Fruit fly (Drosophila melanogaster) whole organism, embryonic: ENCODE data around the gene CG5172.
A peak's percentile ranks its signal among the peaks of the same experiment; 100 is the strongest.

Source experiments
- Abd-B ChIP-seq: fragments of 200-800 bp; sonication (Bioruptor generic); optimal IDR thresholded peaks from 2 replicates; lab custom pipeline; 2018; ENCODE audit warnings: missing biosample characterization, mild to moderate bottlenecking, missing genetic modification characterization, moderate library complexity
- Bgb ChIP-seq: fragments of 200-800 bp; sonication (Bioruptor generic); IDR thresholded peaks from 2 replicates; pipeline ENCODE4 v1.3.6; 2022; ENCODE audit warnings: missing biosample characterization, missing genetic modification characterization; ENCODE audit not compliant: partially characterized antibody
- Blimp-1 ChIP-seq: fragments of 200-800 bp; sonication (Bioruptor generic); optimal IDR thresholded peaks from 3 replicates; lab custom pipeline; 2018; ENCODE audit warnings: missing biosample characterization, missing genetic modification characterization, mild to moderate bottlenecking, moderate library complexity, missing genetic modification reagents
- CG10462 ChIP-seq: fragments of 200-800 bp; sonication (Bioruptor generic); optimal IDR thresholded peaks from 2 replicates; lab custom pipeline; 2016; ENCODE audit warnings: missing biosample characterization, missing genetic modification characterization
- CG14710 ChIP-seq: fragments of 200-800 bp; sonication (Bioruptor generic); optimal IDR thresholded peaks from 3 replicates; lab custom pipeline; 2019; ENCODE audit warnings: missing biosample characterization, mild to moderate bottlenecking, missing genetic modification characterization, moderate library complexity
- CG15514 ChIP-seq: fragments of 200-800 bp; sonication (Bioruptor generic); optimal IDR thresholded peaks from 3 replicates; lab custom pipeline; 2017; ENCODE audit warnings: missing biosample characterization, missing genetic modification characterization, mild to moderate bottlenecking, moderate library complexity, missing genetic modification reagents
- CG15601 ChIP-seq: fragments of 200-800 bp; sonication (Bioruptor generic); optimal IDR thresholded peaks from 3 replicates; lab custom pipeline; 2019; ENCODE audit warnings: missing biosample characterization, mild to moderate bottlenecking, missing genetic modification characterization, moderate library complexity
- CG16779 ChIP-seq: fragments of 200-800 bp; sonication (Bioruptor generic); IDR thresholded peaks from 2 replicates; pipeline ENCODE4 v1.3.6; 2022; ENCODE audit warnings: missing biosample characterization, missing genetic modification characterization
- CG17186 ChIP-seq: fragments of 200-800 bp; sonication (Bioruptor generic); optimal IDR thresholded peaks from 3 replicates; lab custom pipeline; 2017; ENCODE audit warnings: missing biosample characterization, missing genetic modification reagents, missing genetic modification characterization
- CG17568 ChIP-seq: fragments of 200-800 bp; sonication (Bioruptor generic); optimal IDR thresholded peaks from 2 replicates; lab custom pipeline; 2018; ENCODE audit warnings: missing biosample characterization, mild to moderate bottlenecking, missing genetic modification characterization, moderate library complexity
- CG2712 ChIP-seq: fragments of 200-800 bp; optimal IDR thresholded peaks from 3 replicates; lab custom pipeline; 2019; ENCODE audit warnings: missing biosample characterization, mild to moderate bottlenecking, missing genetic modification characterization, moderate library complexity
- CG3726 ChIP-seq: fragments of 200-800 bp; sonication (Bioruptor generic); IDR thresholded peaks from 3 replicates; pipeline ENCODE4, ENCODE4 v1.3.6; 2022; ENCODE audit warnings: missing biosample characterization, missing genetic modification characterization
- CG3847 ChIP-seq: fragments of 200-800 bp; sonication (Bioruptor generic); IDR thresholded peaks from 2 replicates; pipeline ENCODE4 v1.3.6; 2022; ENCODE audit warnings: missing biosample characterization, missing genetic modification characterization
- CG6654 ChIP-seq: fragments of 200-800 bp; sonication (Bioruptor generic); optimal IDR thresholded peaks from 2 replicates; lab custom pipeline; 2017; ENCODE audit warnings: missing biosample characterization, mild to moderate bottlenecking, missing genetic modification characterization
- CG9797 ChIP-seq: fragments of 200-800 bp; sonication (Bioruptor generic); optimal IDR thresholded peaks from 3 replicates; lab custom pipeline; 2018; ENCODE audit warnings: missing biosample characterization, mild to moderate bottlenecking, missing genetic modification characterization
- CG9817 ChIP-seq: fragments of 200-800 bp; sonication (Bioruptor generic); optimal IDR thresholded peaks from 2 replicates; lab custom pipeline; 2018; ENCODE audit warnings: missing biosample characterization, mild to moderate bottlenecking, missing genetic modification characterization, moderate library complexity
- E2f2 ChIP-seq: fragments of 200-800 bp; sonication (Bioruptor generic); IDR thresholded peaks from 2 replicates; pipeline ENCODE4 v1.3.6; 2022; ENCODE audit warnings: missing biosample characterization, missing genetic modification characterization
- Ets97D ChIP-seq: fragments of 200-800 bp; sonication (Bioruptor generic); optimal IDR thresholded peaks from 3 replicates; lab custom pipeline; 2016; ENCODE audit warnings: missing biosample characterization, missing genetic modification characterization
- HmgZ ChIP-seq: fragments of 200-800 bp; sonication (Bioruptor generic); optimal IDR thresholded peaks from 2 replicates; lab custom pipeline; 2018; ENCODE audit warnings: missing biosample characterization, mild to moderate bottlenecking, missing genetic modification characterization
- Hr39 ChIP-seq: fragments of >200 bp; optimal IDR thresholded peaks from 2 replicates; lab custom pipeline; 2017
- Lhr ChIP-seq: fragments of 200-800 bp; sonication (Bioruptor generic); optimal IDR thresholded peaks from 3 replicates; lab custom pipeline; 2017; ENCODE audit warnings: mild to moderate bottlenecking, missing biosample characterization, missing genetic modification reagents, missing genetic modification characterization
- MESR4 ChIP-seq: fragments of 200-800 bp; sonication (Bioruptor generic); optimal IDR thresholded peaks from 2 replicates; lab custom pipeline; 2018; ENCODE audit warnings: missing biosample characterization, mild to moderate bottlenecking, missing genetic modification characterization, moderate library complexity
- Myb ChIP-seq: fragments of 200-800 bp; sonication (Bioruptor generic); optimal IDR thresholded peaks from 2 replicates; lab custom pipeline; 2016; ENCODE audit warnings: missing biosample characterization, missing genetic modification characterization
- NC2α ChIP-seq: fragments of 200-800 bp; sonication (Bioruptor generic); optimal IDR thresholded peaks from 2 replicates; lab custom pipeline; 2016; ENCODE audit warnings: missing biosample characterization, missing genetic modification characterization
- NC2β ChIP-seq: fragments of 200-800 bp; sonication (Bioruptor generic); optimal IDR thresholded peaks from 2 replicates; lab custom pipeline; 2016; ENCODE audit warnings: missing biosample characterization, missing genetic modification characterization
- Opbp ChIP-seq: fragments of 200-800 bp; sonication (Bioruptor generic); IDR thresholded peaks from 3 replicates; pipeline ENCODE4 v1.3.6; 2022; ENCODE audit warnings: missing biosample characterization, missing genetic modification characterization; ENCODE audit not compliant: partially characterized antibody
- cad ChIP-seq: fragments of >200 bp; optimal IDR thresholded peaks from 2 replicates; lab custom pipeline; 2017; ENCODE audit warnings: missing biosample characterization, missing genetic modification characterization
- cato ChIP-seq: fragments of 200-800 bp; sonication (Bioruptor generic); optimal IDR thresholded peaks from 2 replicates; lab custom pipeline; 2016; ENCODE audit warnings: missing biosample characterization, missing genetic modification characterization, borderline replicate concordance
- corto ChIP-seq: fragments of 200-800 bp; sonication (Bioruptor generic); optimal IDR thresholded peaks from 2 replicates; lab custom pipeline; 2016; ENCODE audit warnings: missing biosample characterization, mild to moderate bottlenecking, missing genetic modification characterization, moderate library complexity
- dan ChIP-seq: fragments of 200-800 bp; sonication (Bioruptor generic); IDR thresholded peaks from 2 replicates; pipeline ENCODE4 v1.3.6; 2022; ENCODE audit warnings: missing biosample characterization, missing genetic modification characterization
- dm ChIP-seq: fragments of 200-800 bp; sonication (Bioruptor generic); optimal IDR thresholded peaks from 3 replicates; lab custom pipeline; 2016; ENCODE audit warnings: missing biosample characterization, missing genetic modification characterization
- dmrt99B ChIP-seq: fragments of 200-800 bp; sonication (Bioruptor generic); optimal IDR thresholded peaks from 2 replicates; lab custom pipeline; 2018; ENCODE audit warnings: missing biosample characterization, mild to moderate bottlenecking, missing genetic modification characterization, moderate library complexity
- gfzf ChIP-seq: fragments of 200-800 bp; sonication (Bioruptor generic); optimal IDR thresholded peaks from 2 replicates; lab custom pipeline; 2016; ENCODE audit warnings: missing biosample characterization, mild to moderate bottlenecking, missing genetic modification characterization, moderate library complexity
- gsb ChIP-seq: fragments of 200-800 bp; sonication (Bioruptor generic); IDR thresholded peaks from 2 replicates; pipeline ENCODE4 v1.3.6; 2022; ENCODE audit warnings: missing biosample characterization, missing genetic modification characterization
- hb ChIP-seq: fragments of 200-800 bp; sonication (Bioruptor generic); IDR thresholded peaks from 3 replicates; pipeline ENCODE4 v1.3.6; 2022; ENCODE audit warnings: missing biosample characterization, missing genetic modification characterization; ENCODE audit not compliant: partially characterized antibody
- her ChIP-seq: fragments of 200-800 bp; sonication (Bioruptor generic); optimal IDR thresholded peaks from 2 replicates; lab custom pipeline; 2016; ENCODE audit warnings: missing biosample characterization, missing genetic modification characterization
- jigr1 ChIP-seq: fragments of 200-800 bp; sonication (Bioruptor generic); IDR thresholded peaks from 3 replicates; pipeline ENCODE4 v1.3.6; 2022; ENCODE audit warnings: missing biosample characterization, missing genetic modification characterization
- knrl ChIP-seq: fragments of 200-800 bp; sonication (Bioruptor generic); IDR thresholded peaks from 3 replicates; pipeline ENCODE4 v1.3.6; 2022; ENCODE audit warnings: missing biosample characterization, missing genetic modification characterization; ENCODE audit not compliant: partially characterized antibody
- nmo ChIP-seq: fragments of 200-800 bp; sonication (Bioruptor generic); optimal IDR thresholded peaks from 2 replicates; lab custom pipeline; 2018; ENCODE audit warnings: missing biosample characterization, mild to moderate bottlenecking, missing genetic modification characterization, moderate library complexity
- phol ChIP-seq: fragments of 200-800 bp; sonication (Bioruptor generic); optimal IDR thresholded peaks from 3 replicates; lab custom pipeline; 2018; ENCODE audit warnings: missing biosample characterization, mild to moderate bottlenecking, missing genetic modification characterization, moderate library complexity
- pita ChIP-seq: fragments of 200-800 bp; sonication (Bioruptor generic); optimal IDR thresholded peaks from 2 replicates; lab custom pipeline; 2017; ENCODE audit warnings: missing biosample characterization, mild to moderate bottlenecking, missing genetic modification characterization
- row ChIP-seq: fragments of 200-800 bp; sonication (Bioruptor generic); IDR thresholded peaks from 3 replicates; pipeline ENCODE4 v1.3.6; 2022; ENCODE audit warnings: missing biosample characterization, missing genetic modification characterization
- stwl ChIP-seq: fragments of 200-800 bp; sonication (Bioruptor generic); optimal IDR thresholded peaks from 3 replicates; lab custom pipeline; 2018; ENCODE audit warnings: missing biosample characterization, mild to moderate bottlenecking, missing genetic modification characterization, moderate library complexity
- twi ChIP-seq: fragments of 200-800 bp; optimal IDR thresholded peaks from 2 replicates; lab custom pipeline; 2019; ENCODE audit warnings: missing biosample characterization, mild to moderate bottlenecking, missing genetic modification characterization, moderate library complexity
- zf30C ChIP-seq: fragments of 200-800 bp; sonication (Bioruptor generic); optimal IDR thresholded peaks from 3 replicates; lab custom pipeline; 2018; ENCODE audit warnings: missing biosample characterization, mild to moderate bottlenecking, missing genetic modification characterization

The CG5172 gene

DNA sequence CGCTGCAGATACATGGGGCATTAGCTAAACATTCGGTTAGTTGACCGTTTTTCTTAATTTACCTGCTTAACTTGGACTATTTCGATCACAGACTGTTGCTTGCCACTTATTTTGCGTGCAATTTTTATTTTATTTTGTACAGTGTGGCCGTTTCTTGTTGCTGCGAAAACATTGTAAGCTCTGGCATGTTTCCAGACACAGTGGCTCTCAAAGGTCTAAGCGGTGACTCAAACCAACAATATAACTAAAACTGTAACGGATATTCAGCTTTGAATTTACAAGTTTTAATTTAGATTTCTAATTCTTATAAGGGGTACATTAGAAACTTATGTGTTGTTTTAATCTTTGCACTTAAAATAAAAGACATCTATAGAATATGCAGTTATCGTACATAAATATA, 28.1 kb downstream of the CG5172 start, which contains the start of gene CG8675 (continued):
- no peak for TF ChIP-seq jigr1 (GFP tag; lab: Robert Waterston, UW)
- TF ChIP-seq CG14710 (tag; lab: Kevin White, UChicago) = peak; percentile 32
- TF ChIP-seq knrl (GFP tag; lab: Robert Waterston, UW) = peak; percentile 46; the same call in 2 of the 3 replicates
- no peak for TF ChIP-seq corto (GFP tag; lab: Kevin White, UChicago)
- TF ChIP-seq Hr39 (lab: Kevin White, UChicago) = no peak
- no peak for TF ChIP-seq NC2β (GFP tag; lab: Kevin White, UChicago)
- no peak for TF ChIP-seq her (GFP tag; lab: Kevin White, UChicago)
- TF ChIP-seq stwl = peak; percentile 81
- peak; percentile 56 for TF ChIP-seq CG9797 (GFP tag; lab: Kevin White, UChicago)
- peak; percentile 67 for TF ChIP-seq Lhr (GFP tag; lab: Kevin White, UChicago)
- TF ChIP-seq pita (GFP tag; lab: Kevin White, UChicago) = peak; percentile 64
- peak; percentile 15 for TF ChIP-seq phol (tag; lab: Kevin White, UChicago)
- TF ChIP-seq gsb (GFP tag; lab: Robert Waterston, UW) = no peak
- TF ChIP-seq CG3726 (GFP tag; lab: Robert Waterston, UW) = no peak
- no peak for TF ChIP-seq CG9817 (tag; lab: Kevin White, UChicago)
- TF ChIP-seq cad = peak; percentile 81
- TF ChIP-seq CG3847 (GFP tag; lab: Robert Waterston, UW) = 0 out of 2 replicates have a peak, but pooled peaks have one; percentile 24
- no peak for TF ChIP-seq CG17568 (GFP tag; lab: Kevin White, UChicago)
- TF ChIP-seq CG6654 (GFP tag; lab: Kevin White, UChicago) = peak; percentile 99
- peak; percentile 67 for TF ChIP-seq dm (GFP tag; lab: Kevin White, UChicago)
- TF ChIP-seq row (GFP tag; lab: Robert Waterston, UW) = no peak
- peak; percentile 17 for TF ChIP-seq CG17186
- peak; percentile 26 for TF ChIP-seq CG15514 (GFP tag; lab: Kevin White, UChicago)
- TF ChIP-seq Bgb (GFP tag; lab: Robert Waterston, UW) = 0 out of 2 replicates have a peak, but pooled peaks have one; percentile 27
- no peak for TF ChIP-seq dmrt99B
- TF ChIP-seq HmgZ (tag; lab: Kevin White, UChicago) = peak; percentile 40
- TF ChIP-seq cato (GFP tag; lab: Kevin White, UChicago) = no peak
- no peak for TF ChIP-seq CG15601
- TF ChIP-seq E2f2 (GFP tag; lab: Robert Waterston, UW) = peak; percentile 31; the same call in 1 of the 2 replicates
- TF ChIP-seq Myb (GFP tag; lab: Kevin White, UChicago) = peak; percentile 99
- TF ChIP-seq dan (GFP tag; lab: Robert Waterston, UW) = no peak
- peak; percentile 92 for TF ChIP-seq gfzf (GFP tag; lab: Kevin White, UChicago)
- peak; percentile 16 for TF ChIP-seq CG2712
- no peak for TF ChIP-seq twi
- peak; percentile 1 for TF ChIP-seq Abd-B (GFP tag; lab: Kevin White, UChicago)
- no peak for TF ChIP-seq NC2α (GFP tag; lab: Kevin White, UChicago)
- TF ChIP-seq CG16779 (GFP tag; lab: Robert Waterston, UW) = no peak
- peak; percentile 19 for TF ChIP-seq nmo (GFP tag; lab: Kevin White, UChicago)
- TF ChIP-seq MESR4 (GFP tag; lab: Kevin White, UChicago) = peak; percentile 52
- TF ChIP-seq Ets97D (GFP tag; lab: Kevin White, UChicago) = peak; percentile 32
- TF ChIP-seq, all 482 proteins: peak for 54

DNA sequence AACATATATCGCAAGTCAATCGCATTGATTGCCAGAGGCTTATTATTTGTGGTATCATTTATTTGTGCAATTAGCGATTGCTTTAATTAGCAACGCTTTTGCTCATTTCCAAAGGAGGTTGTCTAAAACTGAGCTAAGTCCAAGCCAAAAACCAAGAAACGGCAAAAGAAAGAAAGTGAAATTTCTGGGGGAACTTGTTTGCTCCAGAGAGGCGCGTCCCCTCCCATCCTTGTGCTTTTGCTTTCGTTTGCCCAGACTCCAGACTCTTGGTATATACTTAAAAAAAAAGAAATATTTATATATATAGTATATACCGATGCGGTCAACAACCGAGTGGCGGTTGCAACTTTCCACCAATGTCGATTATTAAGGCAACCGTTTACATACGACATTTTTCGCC, 32.9 kb downstream of the CG5172 start:
- no peak for TF ChIP-seq Opbp (GFP tag; lab: Robert Waterston, UW)
- no peak for TF ChIP-seq CG10462 (GFP tag; lab: Kevin White, UChicago)
- TF ChIP-seq Blimp-1 (GFP tag; lab: Kevin White, UChicago) = peak; percentile 56
- TF ChIP-seq zf30C (GFP tag; lab: Kevin White, UChicago) = no peak
- TF ChIP-seq hb (GFP tag; lab: Robert Waterston, UW) = no peak
